Fruit fly (Drosophila melanogaster): ENCODE results near the gene pigeon.

The pigeon gene

DNA sequence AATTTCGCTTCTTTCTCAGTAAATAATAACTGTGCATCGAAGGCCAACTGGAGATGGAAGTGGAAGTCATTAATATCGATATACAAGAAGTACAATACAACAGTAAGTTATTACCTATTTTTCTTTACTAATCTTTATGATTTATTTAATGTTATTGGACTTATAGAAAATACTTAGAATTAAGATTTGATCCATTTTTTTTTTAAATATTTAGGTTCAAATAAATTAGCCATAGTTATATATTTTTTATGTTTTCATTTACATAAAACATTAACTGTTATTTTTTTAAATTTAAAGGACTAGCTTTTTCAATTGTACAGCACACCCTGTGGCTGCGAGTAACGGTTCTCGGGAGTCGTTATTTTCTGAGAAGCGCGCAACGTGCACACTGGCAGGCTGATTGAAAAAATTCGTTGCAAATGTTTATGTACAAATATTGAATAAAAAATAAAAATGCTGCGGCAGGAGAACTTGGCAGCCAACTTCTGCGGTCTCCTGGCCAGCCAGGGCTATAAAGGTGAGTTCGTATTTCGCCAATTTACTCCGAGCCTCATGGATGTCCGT is at the start of gene pigeon, which contains the start of gene gammaTub37C (continued):
- TF ChIP-seq sima (GFP tag; optimal IDR thresholded peaks at IDR 0.05), result no peak
- peak; percentile 2 for TF ChIP-seq CG13424 (tag; optimal IDR thresholded peaks at IDR 0.05)
- TF ChIP-seq fd3F (GFP tag; optimal IDR thresholded peaks at IDR 0.05), result no peak
- TF ChIP-seq MBD-R2 (GFP tag; IDR thresholded peaks at IDR 0.05), result peak; percentile 89
- no peak for TF ChIP-seq CG8944 (GFP tag; optimal IDR thresholded peaks at IDR 0.05)
- TF ChIP-seq gsb-n (tag; optimal IDR thresholded peaks at IDR 0.05), result peak; percentile 3
- TF ChIP-seq amos (GFP tag; IDR thresholded peaks at IDR 0.05; ENCODE audit: partially characterized antibody), result no peak
- no peak for TF ChIP-seq CG3065 (GFP tag; optimal IDR thresholded peaks at IDR 0.05)
- no peak for TF ChIP-seq kni (GFP tag; optimal IDR thresholded peaks at IDR 0.05)
- no peak for TF ChIP-seq CG11504 (tag; optimal IDR thresholded peaks at IDR 0.05)
- TF ChIP-seq Dll (GFP tag; IDR thresholded peaks at IDR 0.05; ENCODE audit: partially characterized antibody), result no peak
- no peak for TF ChIP-seq CG12155 (GFP tag; optimal IDR thresholded peaks at IDR 0.05)
- TF ChIP-seq ttk (GFP tag; IDR thresholded peaks at IDR 0.05), result no peak
- TF ChIP-seq toy (GFP tag; IDR thresholded peaks at IDR 0.05), result no peak
- no peak for TF ChIP-seq zen2 (GFP tag; IDR thresholded peaks at IDR 0.05; ENCODE audit: partially characterized antibody)
- no peak for TF ChIP-seq her (GFP tag; optimal IDR thresholded peaks at IDR 0.05)
- no peak for TF ChIP-seq pho (GFP tag; optimal IDR thresholded peaks at IDR 0.05)
- TF ChIP-seq CG1233 (GFP tag; optimal IDR thresholded peaks at IDR 0.05), result no peak
- TF ChIP-seq mam (GFP tag; optimal IDR thresholded peaks at IDR 0.05), result no peak
- no peak for TF ChIP-seq Trl (optimal IDR thresholded peaks at IDR 0.05)
- no peak for TF ChIP-seq Trl (GFP tag; optimal IDR thresholded peaks at IDR 0.05)
- no peak for TF ChIP-seq CG18476 (GFP tag; optimal IDR thresholded peaks at IDR 0.05)
- TF ChIP-seq Mes4 (GFP tag; optimal IDR thresholded peaks at IDR 0.05), result no peak
- no peak for TF ChIP-seq CG13287 (GFP tag; IDR thresholded peaks at IDR 0.05; ENCODE audit: partially characterized antibody)
- no peak for TF ChIP-seq CG6765 (GFP tag; optimal IDR thresholded peaks at IDR 0.05)
- TF ChIP-seq Tbp (GFP tag; optimal IDR thresholded peaks at IDR 0.05), result no peak
- no peak for TF ChIP-seq Dad (GFP tag; optimal IDR thresholded peaks at IDR 0.05)
- TF ChIP-seq da (GFP tag; optimal IDR thresholded peaks at IDR 0.05), result no peak
- TF ChIP-seq eyg (GFP tag; optimal IDR thresholded peaks at IDR 0.05), result no peak
- no peak for TF ChIP-seq pfk (GFP tag; optimal IDR thresholded peaks at IDR 0.05)
- no peak for TF ChIP-seq ash1 (GFP tag; optimal IDR thresholded peaks at IDR 0.05)
- TF ChIP-seq stwl (tag; optimal IDR thresholded peaks at IDR 0.05), result peak; percentile 71
- no peak for TF ChIP-seq CG33557 (GFP tag; optimal IDR thresholded peaks at IDR 0.05)
- TF ChIP-seq Nf-YA (GFP tag; IDR thresholded peaks at IDR 0.05), result no peak
- TF ChIP-seq Dek (tag; optimal IDR thresholded peaks at IDR 0.05), result no peak
- no peak for TF ChIP-seq ind (GFP tag; optimal IDR thresholded peaks at IDR 0.05)
- no peak for TF ChIP-seq stc (GFP tag; IDR thresholded peaks at IDR 0.05)
- no peak for TF ChIP-seq CkIIα-i1 (GFP tag; IDR thresholded peaks at IDR 0.05)
- TF ChIP-seq z (GFP tag; IDR thresholded peaks at IDR 0.05), result no peak
- TF ChIP-seq Nf-YC (tag; optimal IDR thresholded peaks at IDR 0.05), result no peak
- no peak for TF ChIP-seq ewg (GFP tag; optimal IDR thresholded peaks at IDR 0.05)
- peak; percentile 30; the same call in 1 of the 3 replicates for TF ChIP-seq row (GFP tag; IDR thresholded peaks at IDR 0.05)
- TF ChIP-seq CG4360 (GFP tag; IDR thresholded peaks at IDR 0.05), result no peak
- no peak for TF ChIP-seq CG8290 (GFP tag; optimal IDR thresholded peaks at IDR 0.05)
- TF ChIP-seq CG8290 (tag; optimal IDR thresholded peaks at IDR 0.05), result peak in 1 of 2 experiments; percentile 42
- no peak for TF ChIP-seq chinmo (GFP tag; IDR thresholded peaks at IDR 0.05; ENCODE audit: partially characterized antibody)
- TF ChIP-seq ken (GFP tag; IDR thresholded peaks at IDR 0.05), result no peak
- TF ChIP-seq yki (optimal IDR thresholded peaks at IDR 0.05), result no peak
- peak; percentile 8 for TF ChIP-seq CG5180 (GFP tag; optimal IDR thresholded peaks at IDR 0.05)
- no peak for TF ChIP-seq CG4328 (GFP tag; optimal IDR thresholded peaks at IDR 0.05)
- TF ChIP-seq odd (GFP tag; optimal IDR thresholded peaks at IDR 0.05), result no peak
- no peak for TF ChIP-seq Hmr (GFP tag; optimal IDR thresholded peaks at IDR 0.05)
